Worm (Caenorhabditis elegans): ENCODE measurements around the gene taf-6.2.

taf-6.2 gene

ce11 chrIV:3694638-3695037, at the start of gene taf-6.2, which contains the start of gene Y37E11AL.3:
TSS of gene taf-6.2 (minus strand) at chrIV:3694733.
TSS of gene Y37E11AL.3 (plus strand) at chrIV:3694935.
- TF ChIP-seq ceh-24 (tag; optimal IDR thresholded peaks at IDR 0.05) (no peak), ceh-34 (tag; optimal IDR thresholded peaks at IDR 0.05) (peak; percentile 4), unc-42 (tag; optimal IDR thresholded peaks at IDR 0.05) (peak; percentile 33), ceh-48 (tag; optimal IDR thresholded peaks at IDR 0.05) (peak; percentile 54), npax-4 (tag; optimal IDR thresholded peaks at IDR 0.05) (no peak)

ce11 chrIV:3743748-3744147, 49.2 kb upstream of the taf-6.2 start, which contains the start of gene siah-1:
TSS of gene siah-1 (plus strand) at chrIV:3744048.
- TF ChIP-seq pqm-1 (tag; optimal IDR thresholded peaks at IDR 0.05): no peak
- TF ChIP-seq tbx-7 (tag; optimal IDR thresholded peaks at IDR 0.05): no peak
- no peak for TF ChIP-seq ceh-18 (tag; optimal IDR thresholded peaks at IDR 0.05)
- no peak for TF ChIP-seq pat-9 (tag; optimal IDR thresholded peaks at IDR 0.05)
- no peak for TF ChIP-seq lin-11 (tag; optimal IDR thresholded peaks at IDR 0.05)
- TF ChIP-seq gmeb-2 (tag; optimal IDR thresholded peaks at IDR 0.05): no peak
- TF ChIP-seq sox-4 (tag; optimal IDR thresholded peaks at IDR 0.05): no peak
- TF ChIP-seq unc-86 (tag; optimal IDR thresholded peaks at IDR 0.05): no peak
- no peak for TF ChIP-seq syd-9 (tag; optimal IDR thresholded peaks at IDR 0.05)
- no peak for TF ChIP-seq hlh-8 (tag; optimal IDR thresholded peaks at IDR 0.05)
- TF ChIP-seq unc-3 (GFP tag; conservative IDR thresholded peaks at IDR 0.05): no peak
- TF ChIP-seq unc-3 (tag; optimal IDR thresholded peaks at IDR 0.05): no peak
- TF ChIP-seq nhr-11 (tag; optimal IDR thresholded peaks at IDR 0.05): no peak

- TF ChIP-seq nfya-1 (tag; optimal IDR thresholded peaks at IDR 0.05): peak; percentile 94
- no peak for TF ChIP-seq elt-4 (tag; optimal IDR thresholded peaks at IDR 0.05)
- TF ChIP-seq fax-1 (tag; optimal IDR thresholded peaks at IDR 0.05): no peak
- TF ChIP-seq pax-1 (tag; optimal IDR thresholded peaks at IDR 0.05): peak; percentile 39
- TF ChIP-seq ceh-30 (tag; optimal IDR thresholded peaks at IDR 0.05): no peak
- TF ChIP-seq tbx-2 (tag; optimal IDR thresholded peaks at IDR 0.05): peak; percentile 64
- TF ChIP-seq sdc-2 (tag; optimal IDR thresholded peaks at IDR 0.05): peak; percentile 11
- no peak for TF ChIP-seq hlh-8 (tag; optimal IDR thresholded peaks at IDR 0.05)
- peak; percentile 78 for TF ChIP-seq ceh-18 (tag; optimal IDR thresholded peaks at IDR 0.05)
- peak; percentile 95 for TF ChIP-seq hlh-30 (tag; optimal IDR thresholded peaks at IDR 0.05; ENCODE audit: insufficient read depth)
- peak; percentile 52 for TF ChIP-seq K09A11.1 (tag; optimal IDR thresholded peaks at IDR 0.05; ENCODE audit: insufficient read depth)
- TF ChIP-seq sox-4 (tag; optimal IDR thresholded peaks at IDR 0.05): no peak
- peak; percentile 48 for TF ChIP-seq ceh-34 (tag; optimal IDR thresholded peaks at IDR 0.05)
- peak; percentile 87 for TF ChIP-seq ceh-48 (tag; optimal IDR thresholded peaks at IDR 0.05)
- TF ChIP-seq ceh-31 (tag; optimal IDR thresholded peaks at IDR 0.05): peak; percentile 72
- TF ChIP-seq ceh-2 (tag; optimal IDR thresholded peaks at IDR 0.05): peak; percentile 42
- TF ChIP-seq ceh-6 (GFP tag; optimal IDR thresholded peaks at IDR 0.05): no peak
- no peak for TF ChIP-seq hlh-13 (GFP tag; optimal IDR thresholded peaks at IDR 0.05)
- no peak for TF ChIP-seq ceh-22 (tag; optimal IDR thresholded peaks at IDR 0.05)
- TF ChIP-seq ref-2 (tag; optimal IDR thresholded peaks at IDR 0.05): peak; percentile 26
- no peak for TF ChIP-seq pha-4 (tag; optimal IDR thresholded peaks at IDR 0.05)
- TF ChIP-seq pros-1 (tag; optimal IDR thresholded peaks at IDR 0.05): no peak
- TF ChIP-seq unc-42 (tag; optimal IDR thresholded peaks at IDR 0.05): peak; percentile 60
- TF ChIP-seq Y22D7AL.16 (tag; optimal IDR thresholded peaks at IDR 0.05): no peak
- TF ChIP-seq ceh-19 (GFP tag; optimal IDR thresholded peaks at IDR 0.05): peak; percentile 32
- peak; percentile 95 for TF ChIP-seq unc-55 (GFP tag; optimal IDR thresholded peaks at IDR 0.05)
- TF ChIP-seq hlh-15 (tag; optimal IDR thresholded peaks at IDR 0.05): no peak
- no peak for TF ChIP-seq zip-5 (tag; optimal IDR thresholded peaks at IDR 0.05)
- TF ChIP-seq tbx-7 (tag; optimal IDR thresholded peaks at IDR 0.05): no peak
- no peak for TF ChIP-seq unc-3 (GFP tag; conservative IDR thresholded peaks at IDR 0.05)
- TF ChIP-seq unc-3 (tag; optimal IDR thresholded peaks at IDR 0.05): no peak
- peak; percentile 47 for TF ChIP-seq dve-1 (tag; optimal IDR thresholded peaks at IDR 0.05)
- TF ChIP-seq ceh-24 (tag; optimal IDR thresholded peaks at IDR 0.05): no peak
- TF ChIP-seq ztf-16 (tag; optimal IDR thresholded peaks at IDR 0.05): no peak
- peak; percentile 14 for TF ChIP-seq rnt-1 (tag; optimal IDR thresholded peaks at IDR 0.05)
- TF ChIP-seq K02D7.2 (tag; optimal IDR thresholded peaks at IDR 0.05): no peak
Observed at ce11 chrIV:3742426-3742839, 47.9 kb upstream of the taf-6.2 start.
